Worm (Caenorhabditis elegans) whole organism, L3 larva: ENCODE data around the gene nspg-7.2.
A peak's percentile ranks its signal among the peaks of the same experiment; 100 is the strongest.

ENCODE experiments used
- R02D3.7 ChIP-seq: fragments of 150-350 bp; optimal IDR thresholded peaks from 2 replicates; lab custom pipeline; 2014; ENCODE audit warnings: missing biosample characterization, missing genetic modification characterization
- ceh-28 ChIP-seq: fragments of 150-350 bp; optimal IDR thresholded peaks from 2 replicates; lab custom pipeline; 2014; ENCODE audit warnings: missing biosample characterization, missing genetic modification reagents, missing genetic modification characterization
- elt-2 ChIP-seq: sonication (generic microtip); optimal IDR thresholded peaks from 2 replicates; lab custom pipeline; 2016; ENCODE audit warnings: missing genetic modification reagents, mild to moderate bottlenecking, missing genetic modification characterization, missing compliant biosample characterization
- lin-15B ChIP-seq: fragments of 150-350 bp; optimal IDR thresholded peaks from 2 replicates; lab custom pipeline; 2014; ENCODE audit warnings: missing biosample characterization, missing genetic modification characterization
- lin-39 ChIP-seq: fragments of 150-350 bp; optimal IDR thresholded peaks from 2 replicates; lab custom pipeline; 2018; ENCODE audit warnings: missing biosample characterization, missing genetic modification reagents, missing genetic modification characterization
- nhr-76 ChIP-seq: fragments of 150-350 bp; sonication (generic microtip); optimal IDR thresholded peaks from 5 replicates; lab custom pipeline; 2014; ENCODE audit warnings: missing biosample characterization, missing genetic modification characterization
- tbx-2 ChIP-seq: sonication (generic microtip); optimal IDR thresholded peaks from 2 replicates; lab custom pipeline; 2016; ENCODE audit warnings: mild to moderate bottlenecking, missing genetic modification characterization, missing compliant biosample characterization

DNA sequence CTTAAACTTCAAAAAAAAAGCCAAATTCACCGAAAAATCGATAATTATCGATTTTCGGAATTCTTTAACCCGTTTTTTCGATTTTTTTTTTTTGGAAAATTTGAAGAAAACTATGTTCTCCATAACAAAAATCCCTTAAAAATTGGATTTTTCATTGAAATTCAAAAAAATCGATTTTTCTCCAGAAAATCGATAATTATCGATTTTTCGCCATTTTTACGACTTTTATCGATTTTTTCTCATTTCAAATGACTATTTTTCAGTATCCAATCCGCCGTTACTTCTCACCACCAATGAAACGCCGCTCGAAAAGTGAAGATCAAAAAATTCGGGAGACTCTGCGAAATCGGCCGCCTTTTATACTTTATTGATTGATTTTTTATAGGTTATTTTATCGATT lies 17.3 kb downstream of the nspg-7.2 start:
- no peak for TF ChIP-seq tbx-2 (tag; lab: Kevin White, UChicago)
- no peak for TF ChIP-seq R02D3.7 (tag; lab: Kevin White, UChicago)
- no peak for TF ChIP-seq lin-39 (tag; lab: Kevin White, UChicago)
- TF ChIP-seq lin-15B (tag; lab: Kevin White, UChicago): no peak
- no peak for TF ChIP-seq nhr-76
- TF ChIP-seq ceh-28: peak; percentile 91
- TF ChIP-seq elt-2 (tag; lab: Kevin White, UChicago): no peak
